Worm (Caenorhabditis elegans) whole organism, young adult: Measurements from ENCODE around the gene ZK632.2.

Source experiments
- C06A6.2 ChIP-seq: fragments of 200-800 bp; sonication (Bioruptor generic); conservative IDR thresholded peaks from 2 replicates; pipeline ENCODE4 v1.3.6; 2022; ENCODE audit warnings: missing genetic modification characterization, missing compliant biosample characterization
- D2030.7 ChIP-seq: fragments of 200-800 bp; sonication (Bioruptor generic); IDR thresholded peaks from 2 replicates; pipeline ENCODE4 v1.3.6; 2022; ENCODE audit warnings: missing genetic modification reagents, missing genetic modification characterization, missing compliant biosample characterization
- F23B12.7 ChIP-seq: sonication (generic microtip); optimal IDR thresholded peaks from 2 replicates; lab custom pipeline; 2017; ENCODE audit warnings: missing genetic modification characterization, mild to moderate bottlenecking, missing compliant biosample characterization, antibody characterized with exemption, moderate library complexity; ENCODE audit not compliant: insufficient read depth
- F33H1.4 ChIP-seq: fragments of 200-800 bp; sonication (Bioruptor generic); IDR thresholded peaks from 2 replicates; pipeline ENCODE4 v1.3.6; 2022; ENCODE audit warnings: missing genetic modification reagents, missing genetic modification characterization, missing compliant biosample characterization
- F37B4.10 ChIP-seq: fragments of 200-800 bp; sonication (Bioruptor generic); IDR thresholded peaks from 2 replicates; pipeline ENCODE4 v1.3.6; 2022; ENCODE audit warnings: missing genetic modification characterization, missing compliant biosample characterization
- F39B2.1 ChIP-seq: fragments of 200-800 bp; sonication (Bioruptor generic); IDR thresholded peaks from 2 replicates; pipeline ENCODE4 v1.3.6; 2022; ENCODE audit warnings: missing genetic modification reagents, missing genetic modification characterization, missing compliant biosample characterization
- F57C9.4 ChIP-seq: sonication (generic microtip); optimal IDR thresholded peaks from 2 replicates; lab custom pipeline; 2017; ENCODE audit warnings: mild to moderate bottlenecking, missing genetic modification characterization, missing compliant biosample characterization
- T07F8.4 ChIP-seq: sonication (generic microtip); optimal IDR thresholded peaks from 2 replicates; lab custom pipeline; 2016; ENCODE audit warnings: mild to moderate bottlenecking, missing genetic modification characterization, moderate library complexity, missing compliant biosample characterization
- Y56A3A.18 ChIP-seq: fragments of 200-800 bp; sonication (Bioruptor generic); IDR thresholded peaks from 2 replicates; pipeline ENCODE4 v1.3.6; 2022; ENCODE audit warnings: missing genetic modification reagents, missing genetic modification characterization, missing compliant biosample characterization
- Y79H2A.3 ChIP-seq: fragments of 200-800 bp; sonication (Bioruptor generic); conservative IDR thresholded peaks from 2 replicates; pipeline ENCODE4 v1.3.6; 2022; ENCODE audit warnings: missing genetic modification reagents, missing genetic modification characterization, missing compliant biosample characterization
- ZK185.1 ChIP-seq: sonication (generic microtip); optimal IDR thresholded peaks from 2 replicates; lab custom pipeline; 2016; ENCODE audit warnings: mild to moderate bottlenecking, missing genetic modification characterization, missing compliant biosample characterization; ENCODE audit not compliant: poor library complexity, severe bottlenecking
- akir-1 ChIP-seq: fragments of 200-800 bp; sonication (Bioruptor generic); optimal IDR thresholded peaks from 2 replicates; lab custom pipeline; 2018; ENCODE audit warnings: mild to moderate bottlenecking, missing genetic modification characterization, moderate library complexity, missing compliant biosample characterization
- ama-1 ChIP-seq, 3 experiments: fragments of 150-350 bp in 1 of 3; sonication (generic microtip) in 2 of 3; optimal IDR thresholded peaks; 2 replicates each; lab custom pipeline; 2014 to 2018; ENCODE audit warnings: missing biosample characterization in 2 of 3, missing genetic modification characterization in 2 of 3, missing genetic modification reagents in 2 of 3
- aptf-2 ChIP-seq: fragments of 200-800 bp; sonication (Bioruptor generic); conservative IDR thresholded peaks from 2 replicates; pipeline ENCODE4 v1.3.6; 2022; ENCODE audit warnings: missing genetic modification reagents, missing genetic modification characterization, missing compliant biosample characterization
- cebp-1 ChIP-seq, 2 experiments: fragments of 200-800 bp in 1 of 2; sonication (Bioruptor generic) in 1 of 2; sonication (generic microtip) in 1 of 2; IDR thresholded peaks in 1 of 2; optimal IDR thresholded peaks in 1 of 2; 2 replicates each; pipeline versions ENCODE4 v1.3.6 to Lab custom; 2017 to 2022; ENCODE audit warnings: missing compliant biosample characterization in 2 of 2, missing genetic modification characterization in 2 of 2, mild to moderate bottlenecking in 1 of 2, missing genetic modification reagents in 1 of 2, moderate library complexity in 1 of 2
- ceh-100 ChIP-seq: fragments of 200-800 bp; sonication (Bioruptor generic); IDR thresholded peaks from 2 replicates; pipeline ENCODE4 v1.3.6; 2022; ENCODE audit warnings: missing genetic modification reagents, missing genetic modification characterization, missing compliant biosample characterization
- ceh-40 ChIP-seq: fragments of 200-800 bp; sonication (Bioruptor generic); IDR thresholded peaks from 2 replicates; pipeline ENCODE4 v1.3.6; 2022; ENCODE audit warnings: missing genetic modification characterization, missing compliant biosample characterization
- chd-7 ChIP-seq: sonication (generic microtip); optimal IDR thresholded peaks from 2 replicates; lab custom pipeline; 2016; ENCODE audit warnings: mild to moderate bottlenecking, missing genetic modification characterization, moderate library complexity, missing compliant biosample characterization
- egl-18 ChIP-seq: fragments of 200-800 bp; sonication (Bioruptor generic); IDR thresholded peaks from 2 replicates; pipeline ENCODE4 v1.3.6; 2022; ENCODE audit warnings: missing genetic modification reagents, missing genetic modification characterization, missing compliant biosample characterization
- egrh-3 ChIP-seq: fragments of 200-800 bp; sonication (Bioruptor generic); IDR thresholded peaks from 2 replicates; pipeline ENCODE4 v1.3.6; 2022; ENCODE audit warnings: missing genetic modification reagents, missing genetic modification characterization, missing compliant biosample characterization
- hlh-26 ChIP-seq: fragments of 200-800 bp; sonication (Bioruptor generic); conservative IDR thresholded peaks from 2 replicates; pipeline ENCODE4 v1.3.6; 2022; ENCODE audit warnings: missing genetic modification reagents, missing genetic modification characterization, missing compliant biosample characterization
- hsf-1 ChIP-seq: fragments of 200-800 bp; sonication (Bioruptor generic); IDR thresholded peaks from 2 replicates; pipeline ENCODE4 v1.3.6; 2022; ENCODE audit warnings: missing genetic modification reagents, missing genetic modification characterization, missing compliant biosample characterization
- let-526 ChIP-seq: fragments of 200-800 bp; sonication (Bioruptor generic); IDR thresholded peaks from 2 replicates; pipeline ENCODE4 v1.3.6; 2022; ENCODE audit warnings: missing genetic modification reagents, missing genetic modification characterization, missing compliant biosample characterization
- lin-26 ChIP-seq: fragments of 200-800 bp; sonication (Bioruptor generic); IDR thresholded peaks from 2 replicates; pipeline ENCODE4 v1.3.6; 2022; ENCODE audit warnings: missing genetic modification reagents, missing genetic modification characterization, missing compliant biosample characterization
- lin-35 ChIP-seq, 3 experiments: fragments of 150-350 bp in 2 of 3; sonication (generic microtip) in 1 of 3; optimal IDR thresholded peaks; 2 replicates each; lab custom pipeline; 2014 to 2018; ENCODE audit warnings: missing biosample characterization in 3 of 3, missing genetic modification characterization in 3 of 3, missing genetic modification reagents in 3 of 3
- lin-40 ChIP-seq: sonication (generic microtip); optimal IDR thresholded peaks from 2 replicates; lab custom pipeline; 2016; ENCODE audit warnings: missing genetic modification characterization, mild to moderate bottlenecking, missing compliant biosample characterization, missing genotype, missing genetic modification reagents
- lin-54 ChIP-seq: fragments of 200-800 bp; sonication (Bioruptor generic); optimal IDR thresholded peaks from 2 replicates; lab custom pipeline; 2018; ENCODE audit warnings: mild to moderate bottlenecking, missing genetic modification characterization, missing compliant biosample characterization
- lir-1 ChIP-seq: fragments of 200-800 bp; sonication (Bioruptor generic); conservative IDR thresholded peaks from 2 replicates; pipeline ENCODE4 v1.3.6; 2022; ENCODE audit warnings: missing genetic modification reagents, missing genetic modification characterization, missing compliant biosample characterization
- lsl-1 ChIP-seq: fragments of 200-800 bp; sonication (Bioruptor generic); optimal IDR thresholded peaks from 2 replicates; lab custom pipeline; 2018; ENCODE audit warnings: mild to moderate bottlenecking, missing genetic modification characterization, moderate library complexity, missing compliant biosample characterization
- madf-3 ChIP-seq: fragments of 200-800 bp; sonication (Bioruptor generic); IDR thresholded peaks from 2 replicates; pipeline ENCODE4 v1.3.6; 2022; ENCODE audit warnings: missing genetic modification reagents, missing genetic modification characterization, missing compliant biosample characterization
- madf-6 ChIP-seq: fragments of 200-800 bp; sonication (Bioruptor generic); IDR thresholded peaks from 2 replicates; pipeline ENCODE4 v1.3.6; 2022; ENCODE audit warnings: missing genetic modification reagents, missing genetic modification characterization, missing compliant biosample characterization
- madf-8 ChIP-seq: fragments of 200-800 bp; sonication (Bioruptor generic); conservative IDR thresholded peaks from 2 replicates; pipeline ENCODE4 v1.3.6; 2022; ENCODE audit warnings: missing genetic modification reagents, missing genetic modification characterization, missing compliant biosample characterization
- mcd-1 ChIP-seq: fragments of 200-800 bp; sonication (Bioruptor generic); IDR thresholded peaks from 2 replicates; pipeline ENCODE4 v1.3.6; 2022; ENCODE audit warnings: missing genetic modification reagents, missing genetic modification characterization, missing compliant biosample characterization
- nhr-27 ChIP-seq: fragments of 200-800 bp; sonication (Bioruptor generic); optimal IDR thresholded peaks from 2 replicates; lab custom pipeline; 2018; ENCODE audit warnings: mild to moderate bottlenecking, missing genetic modification characterization, moderate library complexity, missing compliant biosample characterization
- rec-8 ChIP-seq, 2 experiments: sonication (generic microtip); optimal IDR thresholded peaks; 2 replicates each; lab custom pipeline; 2016; ENCODE audit warnings: mild to moderate bottlenecking in 2 of 2, missing genetic modification characterization in 2 of 2, missing genetic modification reagents in 2 of 2, missing genotype in 2 of 2, missing biosample characterization in 1 of 2, missing compliant biosample characterization in 1 of 2, moderate library complexity in 1 of 2
- rpc-1 ChIP-seq, 2 experiments: fragments of 150-350 bp in 1 of 2; sonication (generic microtip) in 1 of 2; optimal IDR thresholded peaks; 2 replicates each; lab custom pipeline; 2014 to 2018; ENCODE audit warnings: missing biosample characterization in 1 of 2, missing genetic modification characterization in 1 of 2, missing genetic modification reagents in 1 of 2, missing genotype in 1 of 2
- snpc-1.3 ChIP-seq: sonication (generic microtip); optimal IDR thresholded peaks from 2 replicates; lab custom pipeline; 2017; ENCODE audit warnings: missing genetic modification characterization, mild to moderate bottlenecking, missing compliant biosample characterization, antibody characterized with exemption, moderate library complexity, missing genotype, missing genetic modification reagents; ENCODE audit not compliant: insufficient read depth
- snpc-3.4 ChIP-seq: sonication (generic microtip); optimal IDR thresholded peaks from 2 replicates; lab custom pipeline; 2017; ENCODE audit warnings: missing genetic modification characterization, mild to moderate bottlenecking, missing compliant biosample characterization, antibody characterized with exemption, moderate library complexity, missing genotype, missing genetic modification reagents
- snpc-4 ChIP-seq, 5 experiments: fragments of 150-350 bp in 1 of 5; sonication (generic microtip) in 4 of 5; optimal IDR thresholded peaks; 2 replicates each; lab custom pipeline; 2014 to 2018; ENCODE audit warnings: missing genetic modification characterization in 5 of 5, missing biosample characterization in 3 of 5, antibody characterized with exemption in 2 of 5, mild to moderate bottlenecking in 2 of 5, missing compliant biosample characterization in 2 of 5, missing genotype in 2 of 5, moderate library complexity in 2 of 5, missing genetic modification reagents in 1 of 5
- tbx-9 ChIP-seq: sonication (generic microtip); optimal IDR thresholded peaks from 2 replicates; lab custom pipeline; 2016; ENCODE audit warnings: borderline replicate concordance, missing genetic modification characterization, inconsistent platforms, missing compliant biosample characterization
- unc-130 ChIP-seq: sonication (generic microtip); optimal IDR thresholded peaks from 2 replicates; lab custom pipeline; 2016; ENCODE audit warnings: missing genetic modification reagents, missing genetic modification characterization, missing compliant biosample characterization
- unc-62 ChIP-seq: fragments of 150-350 bp; optimal IDR thresholded peaks from 2 replicates; lab custom pipeline; 2014; ENCODE audit warnings: missing biosample characterization, missing genetic modification reagents, missing genetic modification characterization
- xnd-1 ChIP-seq: sonication (generic microtip); optimal IDR thresholded peaks from 2 replicates; lab custom pipeline; 2016; ENCODE audit warnings: missing genotype, missing genetic modification reagents, missing genetic modification characterization, missing compliant biosample characterization
- zim-3 ChIP-seq: sonication (generic microtip); optimal IDR thresholded peaks from 2 replicates; lab custom pipeline; 2017; ENCODE audit warnings: mild to moderate bottlenecking, missing genetic modification characterization, moderate library complexity, missing compliant biosample characterization
- ztf-18 ChIP-seq: sonication (generic microtip); optimal IDR thresholded peaks from 2 replicates; lab custom pipeline; 2016; ENCODE audit warnings: missing genotype, mild to moderate bottlenecking, missing genetic modification characterization, missing compliant biosample characterization
- ztf-25 ChIP-seq: fragments of 200-800 bp; sonication (Bioruptor generic); IDR thresholded peaks from 2 replicates; pipeline ENCODE4 v1.3.6; 2022; ENCODE audit warnings: missing genetic modification reagents, missing genetic modification characterization, missing compliant biosample characterization

ZK632.2 gene

ce11 chrIII:9832569-9832968 is 33.7 kb downstream of the ZK632.2 start:
- TF ChIP-seq egrh-3 (no peak), lir-1 (no peak), lin-35 (GFP tag; optimal IDR thresholded peaks at IDR 0.05; lab: Kevin White, UChicago) (no peak), snpc-4 (GFP tag; optimal IDR thresholded peaks at IDR 0.05; lab: Kevin White, UChicago) (no peak), snpc-4 (tag; optimal IDR thresholded peaks at IDR 0.05; lab: Kevin White, UChicago) (peak in 1 of 4 experiments; percentile 11), ZK185.1 (tag; lab: Kevin White, UChicago) (no peak), zim-3 (tag; lab: Kevin White, UChicago) (no peak), madf-8 (peak; percentile 52), F39B2.1 (GFP tag; lab: Robert Waterston, UW) (no peak), ceh-40 (GFP tag; lab: Robert Waterston, UW) (no peak), unc-62 (GFP tag; lab: Kevin White, UChicago) (no peak), lin-26 (GFP tag; lab: Robert Waterston, UW) (no peak), rpc-1 (optimal IDR thresholded peaks at IDR 0.05; lab: Kevin White, UChicago) (no peak), rpc-1 (tag; optimal IDR thresholded peaks at IDR 0.05; lab: Kevin White, UChicago) (no peak), ztf-18 (tag; lab: Kevin White, UChicago) (no peak), chd-7 (tag; lab: Kevin White, UChicago) (no peak), madf-6 (GFP tag; lab: Robert Waterston, UW) (peak; percentile 59; the same call in 1 of the 2 replicates), F57C9.4 (tag; lab: Kevin White, UChicago) (no peak), mcd-1 (GFP tag; lab: Robert Waterston, UW) (no peak), nhr-27 (tag; lab: Kevin White, UChicago) (no peak), xnd-1 (tag; lab: Kevin White, UChicago) (no peak), lin-54 (GFP tag; lab: Kevin White, UChicago) (no peak), hsf-1 (GFP tag; lab: Robert Waterston, UW) (no peak), ceh-100 (GFP tag; lab: Robert Waterston, UW) (no peak), snpc-3.4 (tag; lab: Kevin White, UChicago) (no peak), ztf-25 (GFP tag; lab: Robert Waterston, UW) (no peak), snpc-1.3 (tag; lab: Kevin White, UChicago) (no peak), T07F8.4 (tag; lab: Kevin White, UChicago) (no peak), rec-8 (tag; optimal IDR thresholded peaks at IDR 0.05; lab: Kevin White, UChicago) (no peak), F23B12.7 (tag; lab: Kevin White, UChicago) (no peak), D2030.7 (GFP tag; lab: Robert Waterston, UW) (peak; percentile 20; the same call in 1 of the 2 replicates), Y79H2A.3 (no peak), aptf-2 (GFP tag; lab: Robert Waterston, UW) (no peak), F37B4.10 (GFP tag; lab: Robert Waterston, UW) (no peak), cebp-1 (GFP tag; IDR thresholded peaks at IDR 0.05; lab: Robert Waterston, UW) (no peak), cebp-1 (tag; optimal IDR thresholded peaks at IDR 0.05; lab: Kevin White, UChicago) (no peak), let-526 (GFP tag; lab: Robert Waterston, UW) (no peak), Y56A3A.18 (no peak), egl-18 (GFP tag; lab: Robert Waterston, UW) (no peak), C06A6.2 (GFP tag; lab: Robert Waterston, UW) (no peak), madf-3 (no peak), F33H1.4 (GFP tag; lab: Robert Waterston, UW) (peak; percentile 52), hlh-26 (GFP tag; lab: Robert Waterston, UW) (no peak), tbx-9 (no peak), unc-130 (peak; percentile 43), akir-1 (GFP tag; lab: Kevin White, UChicago) (no peak), lin-40 (tag; lab: Kevin White, UChicago) (no peak), ama-1 (optimal IDR thresholded peaks at IDR 0.05; lab: Kevin White, UChicago) (no peak), ama-1 (GFP tag; optimal IDR thresholded peaks at IDR 0.05; lab: Kevin White, UChicago) (no peak), lsl-1 (peak; percentile 83)
